Fruit fly (Drosophila melanogaster): ENCODE measurements around the gene CG13300.

Gene CG13300

DNA sequence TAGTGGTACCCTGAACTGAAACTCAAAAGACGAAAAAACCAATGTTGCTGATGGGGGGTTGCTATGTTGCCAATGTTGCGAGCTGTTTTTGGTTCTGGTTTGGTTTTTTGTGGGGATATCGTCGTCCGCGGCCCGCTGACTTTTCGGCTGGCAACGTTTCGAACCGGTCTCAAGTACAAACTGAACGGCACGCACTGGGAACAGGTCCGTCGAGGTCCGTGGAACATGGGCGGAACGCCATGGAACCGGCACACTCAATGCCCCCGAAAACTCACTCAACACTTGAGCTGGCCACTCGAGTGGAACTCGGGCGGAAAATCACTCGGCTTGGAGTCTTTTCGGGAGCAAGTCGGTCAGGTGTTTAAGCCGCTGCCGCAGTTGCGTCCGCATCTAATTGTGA is at the start of gene CG13300 (continued):
- TF ChIP-seq CG2875 (GFP tag; optimal IDR thresholded peaks at IDR 0.05) (no peak), sna (GFP tag; IDR thresholded peaks at IDR 0.05; ENCODE audit: partially characterized antibody) (no peak), run (tag; optimal IDR thresholded peaks at IDR 0.05) (no peak), danr (GFP tag; IDR thresholded peaks at IDR 0.05) (no peak), inv (GFP tag; IDR thresholded peaks at IDR 0.05; ENCODE audit: partially characterized antibody) (peak; percentile 21; the same call in 1 of the 2 replicates), CG1832 (GFP tag; optimal IDR thresholded peaks at IDR 0.05) (no peak), dan (GFP tag; IDR thresholded peaks at IDR 0.05) (no peak), CG4424 (GFP tag; optimal IDR thresholded peaks at IDR 0.05) (no peak), CG10431 (GFP tag; optimal IDR thresholded peaks at IDR 0.05) (no peak), Fer2 (tag; optimal IDR thresholded peaks at IDR 0.05) (no peak), pros (GFP tag; optimal IDR thresholded peaks at IDR 0.05) (peak; percentile 1), wek (GFP tag; optimal IDR thresholded peaks at IDR 0.05) (peak; percentile 56), CG10959 (GFP tag; IDR thresholded peaks at IDR 0.05) (no peak), Hmr (GFP tag; optimal IDR thresholded peaks at IDR 0.05) (peak; percentile 5), CG15514 (GFP tag; optimal IDR thresholded peaks at IDR 0.05) (peak; percentile 6), CG5953 (GFP tag; IDR thresholded peaks at IDR 0.05) (peak; percentile 19; the same call in 1 of the 2 replicates), CG11085 (GFP tag; IDR thresholded peaks at IDR 0.05) (no peak), Poxn (GFP tag; IDR thresholded peaks at IDR 0.05) (no peak), NfI (GFP tag; optimal IDR thresholded peaks at IDR 0.05) (no peak), Hand (GFP tag; optimal IDR thresholded peaks at IDR 0.05) (peak; percentile 30), jigr1 (GFP tag; IDR thresholded peaks at IDR 0.05) (no peak), CG11247 (GFP tag; IDR thresholded peaks at IDR 0.05) (no peak), lilli (GFP tag; optimal IDR thresholded peaks at IDR 0.05) (no peak), CG10654 (GFP tag; optimal IDR thresholded peaks at IDR 0.05) (no peak), ap (GFP tag; IDR thresholded peaks at IDR 0.05) (no peak), her (GFP tag; optimal IDR thresholded peaks at IDR 0.05) (no peak), Trl (optimal IDR thresholded peaks at IDR 0.05) (no peak), Trl (GFP tag; optimal IDR thresholded peaks at IDR 0.05) (no peak), CG31388 (GFP tag; optimal IDR thresholded peaks at IDR 0.05) (no peak), fd102C (GFP tag; optimal IDR thresholded peaks at IDR 0.05) (no peak), zfh1 (GFP tag; IDR thresholded peaks at IDR 0.05) (0 out of 3 replicates have a peak, but pooled peaks have one; percentile 28), klu (GFP tag; IDR thresholded peaks at IDR 0.05) (no peak), CG34224 (GFP tag; IDR thresholded peaks at IDR 0.05; ENCODE audit: partially characterized antibody) (peak; percentile 63; the same call in 1 of the 3 replicates), nau (GFP tag; optimal IDR thresholded peaks at IDR 0.05) (peak; percentile 12), kni (GFP tag; optimal IDR thresholded peaks at IDR 0.05) (peak; percentile 43), exex (tag; optimal IDR thresholded peaks at IDR 0.05) (no peak), lbe (GFP tag; optimal IDR thresholded peaks at IDR 0.05) (no peak), eve (GFP tag; optimal IDR thresholded peaks at IDR 0.05) (no peak), CG18764 (GFP tag; optimal IDR thresholded peaks at IDR 0.05) (no peak), CG12155 (GFP tag; optimal IDR thresholded peaks at IDR 0.05) (no peak), psq (GFP tag; optimal IDR thresholded peaks at IDR 0.05) (no peak), CG17829 (tag; optimal IDR thresholded peaks at IDR 0.05) (peak; percentile 47), btn (GFP tag; optimal IDR thresholded peaks at IDR 0.05) (no peak), CG7357 (GFP tag; IDR thresholded peaks at IDR 0.05) (no peak), Adf1 (GFP tag; IDR thresholded peaks at IDR 0.05) (peak; percentile 76), MTF-1 (GFP tag; optimal IDR thresholded peaks at IDR 0.05; ENCODE audit: borderline replicate concordance) (peak; percentile 47), CG4360 (GFP tag; IDR thresholded peaks at IDR 0.05) (peak; percentile 52; the same call in 1 of the 2 replicates), CG4328 (GFP tag; optimal IDR thresholded peaks at IDR 0.05) (no peak), Deaf1 (tag; optimal IDR thresholded peaks at IDR 0.05) (peak; percentile 43), CG3163 (GFP tag; optimal IDR thresholded peaks at IDR 0.05) (no peak), ATbp (GFP tag; optimal IDR thresholded peaks at IDR 0.05) (no peak), MBD-R2 (GFP tag; IDR thresholded peaks at IDR 0.05) (no peak)
